Fruit fly (Drosophila melanogaster) whole organism, wandering third instar larva: ENCODE results near the gene CG11109.
A peak's percentile ranks its signal among the peaks of the same experiment; 100 is the strongest.

Experiments used
- Abd-B ChIP-seq: fragments of >200 bp; optimal IDR thresholded peaks from 2 replicates; lab custom pipeline; 2017; ENCODE audit warnings: missing biosample characterization, missing genetic modification characterization
- CG32264 ChIP-seq: fragments of 200-800 bp; sonication (Bioruptor generic); optimal IDR thresholded peaks from 2 replicates; lab custom pipeline; 2016; ENCODE audit warnings: missing biosample characterization, missing genetic modification characterization
- CrebA ChIP-seq: fragments of 200-800 bp; sonication (Bioruptor generic); optimal IDR thresholded peaks from 2 replicates; lab custom pipeline; 2016; ENCODE audit warnings: missing biosample characterization, mild to moderate bottlenecking, missing genetic modification characterization, borderline replicate concordance
- Dfd ChIP-seq: fragments of >200 bp; optimal IDR thresholded peaks from 2 replicates; lab custom pipeline; 2017; ENCODE audit warnings: missing biosample characterization, missing genetic modification characterization
- HLH106 ChIP-seq: fragments of 200-800 bp; optimal IDR thresholded peaks from 3 replicates; lab custom pipeline; 2019; ENCODE audit warnings: missing biosample characterization, mild to moderate bottlenecking, missing genetic modification characterization, moderate library complexity
- Hnf4 ChIP-seq: fragments of 200-800 bp; sonication (Bioruptor generic); optimal IDR thresholded peaks from 2 replicates; lab custom pipeline; 2016; ENCODE audit warnings: missing biosample characterization, mild to moderate bottlenecking, missing genetic modification characterization
- Hr78 ChIP-seq: fragments of >200 bp; optimal IDR thresholded peaks from 2 replicates; lab custom pipeline; 2017; ENCODE audit warnings: missing biosample characterization, missing genetic modification characterization
- Jra ChIP-seq: sonication (Bioruptor generic); optimal IDR thresholded peaks from 2 replicates; lab custom pipeline; 2016; ENCODE audit warnings: missing biosample characterization, missing genetic modification characterization
- Myc ChIP-seq: fragments of >200 bp; optimal IDR thresholded peaks from 2 replicates; lab custom pipeline; 2017
- N ChIP-seq: fragments of >200 bp; optimal IDR thresholded peaks from 2 replicates; lab custom pipeline; 2018; ENCODE audit warnings: missing biosample characterization, missing external identifiers, missing genetic modification characterization
- Rel ChIP-seq, 2 experiments: fragments of 200-800 bp; sonication (Bioruptor generic) in 1 of 2; optimal IDR thresholded peaks; 2 replicates in 1 of 2; 3 replicates in 1 of 2; lab custom pipeline; 2016 to 2019; ENCODE audit warnings: mild to moderate bottlenecking in 2 of 2, missing biosample characterization in 2 of 2, missing genetic modification characterization in 2 of 2, moderate library complexity in 1 of 2
- Vsx2 ChIP-seq: fragments of 200-300, 225-300 bp; sonication (Bioruptor generic); optimal IDR thresholded peaks from 2 replicates; lab custom pipeline; 2018; ENCODE audit warnings: missing biosample characterization, missing genetic modification characterization; ENCODE audit not compliant: partially characterized antibody
- br ChIP-seq: fragments of 200-800 bp; sonication (Bioruptor generic); optimal IDR thresholded peaks from 2 replicates; lab custom pipeline; 2016; ENCODE audit warnings: missing biosample characterization, missing genetic modification characterization
- dl ChIP-seq, 2 experiments: fragments of 175-275, 200-275 bp in 1 of 2; fragments of 200-275 bp in 1 of 2; sonication (Bioruptor generic); optimal IDR thresholded peaks; lab custom pipeline; 2018; ENCODE audit warnings: mild to moderate bottlenecking in 2 of 2, missing biosample characterization in 2 of 2, missing genetic modification characterization in 2 of 2, moderate library complexity in 2 of 2; ENCODE audit not compliant: partially characterized antibody in 2 of 2, insufficient read depth in 1 of 2
- dmrt93B ChIP-seq: fragments of 200-800 bp; sonication (Bioruptor generic); optimal IDR thresholded peaks from 2 replicates; lab custom pipeline; 2018; ENCODE audit warnings: missing biosample characterization, mild to moderate bottlenecking, missing genetic modification characterization
- dsf ChIP-seq: sonication (Bioruptor generic); optimal IDR thresholded peaks from 2 replicates; lab custom pipeline; 2016; ENCODE audit warnings: missing biosample characterization, missing genetic modification characterization, borderline replicate concordance
- ey ChIP-seq: fragments of 200-800 bp; sonication (Bioruptor generic); optimal IDR thresholded peaks from 2 replicates; lab custom pipeline; 2016; ENCODE audit warnings: missing biosample characterization, missing genetic modification characterization
- foxo ChIP-seq, 2 experiments: fragments of 200-800 bp; sonication (Bioruptor generic); optimal IDR thresholded peaks; 2 replicates in 1 of 2; 3 replicates in 1 of 2; lab custom pipeline; 2016 to 2017; ENCODE audit warnings: missing biosample characterization in 2 of 2, missing genetic modification characterization in 2 of 2
- fru ChIP-seq: fragments of 200-800 bp; sonication (Bioruptor generic); optimal IDR thresholded peaks from 3 replicates; lab custom pipeline; 2016; ENCODE audit warnings: missing biosample characterization, mild to moderate bottlenecking, missing genetic modification characterization
- h ChIP-seq: fragments of 200-800 bp; sonication (Bioruptor generic); optimal IDR thresholded peaks from 3 replicates; lab custom pipeline; 2016; ENCODE audit warnings: missing biosample characterization, mild to moderate bottlenecking, missing genetic modification characterization
- jim ChIP-seq: fragments of 175-275, 200-325 bp; sonication (Bioruptor generic); optimal IDR thresholded peaks from 2 replicates; lab custom pipeline; 2016; ENCODE audit warnings: missing biosample characterization, mild to moderate bottlenecking, missing genetic modification characterization
- psq ChIP-seq: fragments of 200-800 bp; sonication (Bioruptor generic); optimal IDR thresholded peaks from 3 replicates; lab custom pipeline; 2017; ENCODE audit warnings: missing biosample characterization, mild to moderate bottlenecking, missing genetic modification characterization, moderate library complexity
- rgr ChIP-seq: fragments of 200-800 bp; sonication (Bioruptor generic); optimal IDR thresholded peaks from 3 replicates; lab custom pipeline; 2016; ENCODE audit warnings: missing biosample characterization, mild to moderate bottlenecking, missing genetic modification characterization
- sage ChIP-seq: fragments of 200-800 bp; sonication (Bioruptor generic); optimal IDR thresholded peaks from 2 replicates; lab custom pipeline; 2016; ENCODE audit warnings: missing biosample characterization, mild to moderate bottlenecking, missing genetic modification characterization
- sv ChIP-seq: fragments of 200-800 bp; sonication (Bioruptor generic); optimal IDR thresholded peaks from 3 replicates; lab custom pipeline; 2016; ENCODE audit warnings: missing biosample characterization, missing genetic modification characterization
- tai ChIP-seq: sonication (Bioruptor generic); optimal IDR thresholded peaks from 2 replicates; lab custom pipeline; 2016; ENCODE audit warnings: missing biosample characterization, missing genetic modification characterization
- usp ChIP-seq: fragments of >200 bp; optimal IDR thresholded peaks from 2 replicates; lab custom pipeline; 2017; ENCODE audit warnings: missing biosample characterization, missing genetic modification characterization
- woc ChIP-seq: sonication (Bioruptor generic); optimal IDR thresholded peaks from 2 replicates; lab custom pipeline; 2016; ENCODE audit warnings: missing biosample characterization, mild to moderate bottlenecking, missing genetic modification characterization

The CG11109 gene

dm6 chr3L:22878723-22879343 is 6.8 kb downstream of the CG11109 start, which contains the start of the genes Chro and Ssl1 (continued):
- TF ChIP-seq dmrt93B (GFP tag; lab: Kevin White, UChicago) (peak; percentile 100), dl (GFP tag; optimal IDR thresholded peaks at IDR 0.05; lab: Kevin White, UChicago; ENCODE audit: insufficient read depth in 1 of 2, partially characterized antibody in 2 of 2) (no peak), usp (no peak), rgr (peak; percentile 100)
- TF ChIP-seq, all 38 proteins: peak for 30

dm6 chr3L:22879344-22879723 is 7.3 kb downstream of the CG11109 start:
- TF ChIP-seq Rel (GFP tag; optimal IDR thresholded peaks at IDR 0.05; lab: Kevin White, UChicago), result no peak
- no peak for TF ChIP-seq Rel (tag; optimal IDR thresholded peaks at IDR 0.05; lab: Kevin White, UChicago)
- TF ChIP-seq dsf, result no peak
- no peak for TF ChIP-seq sv (GFP tag; lab: Kevin White, UChicago)
- TF ChIP-seq Hnf4 (GFP tag; lab: Kevin White, UChicago), result no peak
- TF ChIP-seq N, result no peak
- TF ChIP-seq woc, result no peak
- TF ChIP-seq fru (GFP tag; lab: Kevin White, UChicago), result no peak
- TF ChIP-seq foxo (GFP tag; optimal IDR thresholded peaks at IDR 0.05; lab: Kevin White, UChicago), result no peak
- no peak for TF ChIP-seq rgr
- no peak for TF ChIP-seq psq (GFP tag; lab: Kevin White, UChicago)

dm6 chr3L:22880914-22881313 is 8.9 kb downstream of the CG11109 start, which contains the start of gene slif:
Gene slif, plus strand, starts transcription at chr3L:22881045.
- no peak for TF ChIP-seq usp
- no peak for TF ChIP-seq Vsx2 (GFP tag; lab: Kevin White, UChicago)
- TF ChIP-seq Rel (GFP tag; optimal IDR thresholded peaks at IDR 0.05; lab: Kevin White, UChicago), result no peak
- TF ChIP-seq Rel (tag; optimal IDR thresholded peaks at IDR 0.05; lab: Kevin White, UChicago), result no peak
- no peak for TF ChIP-seq HLH106 (tag; lab: Kevin White, UChicago)
- TF ChIP-seq tai (GFP tag; lab: Kevin White, UChicago), result no peak
- no peak for TF ChIP-seq Abd-B (GFP tag; lab: Kevin White, UChicago)
- TF ChIP-seq CG32264 (GFP tag; lab: Kevin White, UChicago), result no peak
- no peak for TF ChIP-seq jim (GFP tag; lab: Kevin White, UChicago)
- no peak for TF ChIP-seq CrebA
- no peak for TF ChIP-seq Jra (GFP tag; lab: Kevin White, UChicago)
- TF ChIP-seq sage (GFP tag; lab: Kevin White, UChicago), result no peak
- TF ChIP-seq woc, result no peak
- no peak for TF ChIP-seq ey
- TF ChIP-seq rgr, result no peak

- TF ChIP-seq Vsx2 (GFP tag; lab: Kevin White, UChicago), result no peak
- TF ChIP-seq CrebA, result no peak
Observed at dm6 chr3L:22883649-22884048, 11.6 kb downstream of the CG11109 start.

- peak; percentile 39 for TF ChIP-seq Dfd
- no peak for TF ChIP-seq Hr78 (GFP tag; lab: Kevin White, UChicago)
Observed at dm6 chr3L:22884481-22884880, 12.5 kb downstream of the CG11109 start.

dm6 chr3L:22885843-22886242 is 13.8 kb downstream of the CG11109 start:
- TF ChIP-seq jim (GFP tag; lab: Kevin White, UChicago) (no peak), h (GFP tag; lab: Kevin White, UChicago) (no peak), sage (GFP tag; lab: Kevin White, UChicago) (no peak), dsf (no peak), HLH106 (tag; lab: Kevin White, UChicago) (no peak), sv (GFP tag; lab: Kevin White, UChicago) (no peak), psq (GFP tag; lab: Kevin White, UChicago) (no peak), br (GFP tag; lab: Kevin White, UChicago) (no peak), Myc (lab: Kevin White, UChicago) (no peak), usp (no peak)
